Worm (Caenorhabditis elegans) whole organism, young adult: ENCODE data around the gene Y54G9A.9.

Source experiments
- C17E4.6 ChIP-seq: fragments of 200-800 bp; sonication (Bioruptor generic); IDR thresholded peaks from 2 replicates; pipeline ENCODE4 v1.3.6; 2022; ENCODE audit warnings: missing genetic modification reagents, missing genetic modification characterization, missing compliant biosample characterization
- T07F8.4 ChIP-seq: sonication (generic microtip); optimal IDR thresholded peaks from 2 replicates; lab custom pipeline; 2016; ENCODE audit warnings: mild to moderate bottlenecking, missing genetic modification characterization, moderate library complexity, missing compliant biosample characterization
- ama-1 ChIP-seq, 3 experiments: fragments of 150-350 bp in 1 of 3; sonication (generic microtip) in 2 of 3; optimal IDR thresholded peaks; 2 replicates each; lab custom pipeline; 2014 to 2018; ENCODE audit warnings: missing biosample characterization in 2 of 3, missing genetic modification characterization in 2 of 3, missing genetic modification reagents in 2 of 3
- attf-5 ChIP-seq: fragments of 200-800 bp; sonication (Bioruptor generic); optimal IDR thresholded peaks from 2 replicates; lab custom pipeline; 2018; ENCODE audit warnings: mild to moderate bottlenecking, missing genetic modification characterization, missing compliant biosample characterization
- cebp-1 ChIP-seq, 2 experiments: fragments of 200-800 bp in 1 of 2; sonication (Bioruptor generic) in 1 of 2; sonication (generic microtip) in 1 of 2; IDR thresholded peaks in 1 of 2; optimal IDR thresholded peaks in 1 of 2; 2 replicates each; pipeline versions ENCODE4 v1.3.6 to Lab custom; 2017 to 2022; ENCODE audit warnings: missing compliant biosample characterization in 2 of 2, missing genetic modification characterization in 2 of 2, mild to moderate bottlenecking in 1 of 2, missing genetic modification reagents in 1 of 2, moderate library complexity in 1 of 2
- cebp-2 ChIP-seq: fragments of 200-800 bp; sonication (Bioruptor generic); IDR thresholded peaks from 2 replicates; pipeline ENCODE4 v1.3.6; 2022; ENCODE audit warnings: missing genetic modification characterization, missing compliant biosample characterization
- die-1 ChIP-seq: sonication (generic microtip); optimal IDR thresholded peaks from 2 replicates; lab custom pipeline; 2016; ENCODE audit warnings: missing genotype, mild to moderate bottlenecking, missing genetic modification characterization, missing compliant biosample characterization
- nhr-80 ChIP-seq: sonication (generic microtip); optimal IDR thresholded peaks from 2 replicates; lab custom pipeline; 2016; ENCODE audit warnings: missing genetic modification characterization, missing compliant biosample characterization
- pbrm-1 ChIP-seq: fragments of 200-800 bp; sonication (Bioruptor generic); IDR thresholded peaks from 2 replicates; pipeline ENCODE4 v1.3.6; 2022; ENCODE audit warnings: missing genetic modification reagents, missing genetic modification characterization, missing compliant biosample characterization
- pha-4 ChIP-seq: fragments of 150-350 bp; sonication (generic microtip); optimal IDR thresholded peaks from 2 replicates; lab custom pipeline; 2014; ENCODE audit warnings: missing biosample characterization, missing genetic modification reagents, missing genetic modification characterization
- snpc-4 ChIP-seq, 5 experiments: fragments of 150-350 bp in 1 of 5; sonication (generic microtip) in 4 of 5; optimal IDR thresholded peaks; 2 replicates each; lab custom pipeline; 2014 to 2018; ENCODE audit warnings: missing genetic modification characterization in 5 of 5, missing biosample characterization in 3 of 5, antibody characterized with exemption in 2 of 5, mild to moderate bottlenecking in 2 of 5, missing compliant biosample characterization in 2 of 5, missing genotype in 2 of 5, moderate library complexity in 2 of 5, missing genetic modification reagents in 1 of 5
- xnd-1 ChIP-seq: sonication (generic microtip); optimal IDR thresholded peaks from 2 replicates; lab custom pipeline; 2016; ENCODE audit warnings: missing genotype, missing genetic modification reagents, missing genetic modification characterization, missing compliant biosample characterization

DNA sequence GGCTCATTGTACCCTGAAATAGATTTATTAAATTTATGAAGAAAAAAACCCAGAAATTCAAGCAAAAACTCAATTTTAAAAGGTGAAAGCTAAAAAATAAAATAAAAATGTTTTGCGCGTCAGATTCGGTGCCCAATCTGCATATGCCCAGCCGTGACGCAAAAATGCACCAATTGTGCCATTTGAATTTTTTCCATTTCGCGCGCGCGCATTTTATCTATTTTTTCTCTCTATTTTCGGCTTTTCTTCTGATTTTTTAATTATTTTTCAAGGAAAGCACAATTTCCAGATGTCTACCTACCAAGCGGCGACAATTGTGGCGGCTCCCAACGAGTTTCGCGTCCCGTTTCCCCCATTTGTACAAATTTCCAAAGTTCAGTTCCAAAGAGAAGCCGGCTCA is 3.7 kb upstream of the Y54G9A.9 start, which contains the start of the genes Y54G9A.7 and bub-3:
- TF ChIP-seq snpc-4 (GFP tag; optimal IDR thresholded peaks at IDR 0.05; lab: Kevin White, UChicago) (no peak), snpc-4 (tag; optimal IDR thresholded peaks at IDR 0.05; lab: Kevin White, UChicago) (peak in 1 of 4 experiments; percentile 46), ama-1 (optimal IDR thresholded peaks at IDR 0.05; lab: Kevin White, UChicago) (no peak), ama-1 (GFP tag; optimal IDR thresholded peaks at IDR 0.05; lab: Kevin White, UChicago) (no peak), pha-4 (tag; lab: Kevin White, UChicago) (no peak), T07F8.4 (tag; lab: Kevin White, UChicago) (no peak), nhr-80 (tag; lab: Kevin White, UChicago) (no peak), pbrm-1 (GFP tag; lab: Robert Waterston, UW) (0 out of 2 replicates have a peak, but pooled peaks have one; percentile 8), cebp-1 (GFP tag; IDR thresholded peaks at IDR 0.05; lab: Robert Waterston, UW) (no peak), cebp-1 (tag; optimal IDR thresholded peaks at IDR 0.05; lab: Kevin White, UChicago) (no peak), C17E4.6 (GFP tag; lab: Robert Waterston, UW) (no peak), xnd-1 (tag; lab: Kevin White, UChicago) (peak; percentile 85), die-1 (no peak), cebp-2 (no peak), attf-5 (GFP tag; lab: Kevin White, UChicago) (no peak)
